Fruit fly (Drosophila melanogaster) whole organism, adult: Measurements from ENCODE around the gene dlp.

ENCODE experiments used
- CG5204 ChIP-seq: fragments of 200-800 bp; sonication (Bioruptor generic); optimal IDR thresholded peaks from 2 replicates; lab custom pipeline; 2016; ENCODE audit warnings: missing biosample characterization, missing genetic modification characterization
- CG7101 ChIP-seq: fragments of 200-800 bp; sonication (Bioruptor generic); optimal IDR thresholded peaks from 2 replicates; lab custom pipeline; 2018; ENCODE audit warnings: missing biosample characterization, mild to moderate bottlenecking, missing genetic modification characterization, moderate library complexity
- cnc ChIP-seq, 2 experiments: fragments of >200 bp; optimal IDR thresholded peaks; 2 replicates each; lab custom pipeline; 2017
- ovo ChIP-seq: fragments of 200-800 bp; sonication (Bioruptor generic); optimal IDR thresholded peaks from 2 replicates; lab custom pipeline; 2016; ENCODE audit warnings: missing biosample characterization, missing genetic modification characterization

dm6 chr3L:14664390-14664789, 32.0 kb downstream of the dlp start:
- TF ChIP-seq CG5204 (no peak), CG7101 (tag; lab: Kevin White, UChicago) (no peak), cnc (optimal IDR thresholded peaks at IDR 0.05; lab: Kevin White, UChicago) (no peak), ovo (GFP tag; lab: Kevin White, UChicago) (no peak)
